Worm (Caenorhabditis elegans): ENCODE data around the gene hil-7.

DNA sequence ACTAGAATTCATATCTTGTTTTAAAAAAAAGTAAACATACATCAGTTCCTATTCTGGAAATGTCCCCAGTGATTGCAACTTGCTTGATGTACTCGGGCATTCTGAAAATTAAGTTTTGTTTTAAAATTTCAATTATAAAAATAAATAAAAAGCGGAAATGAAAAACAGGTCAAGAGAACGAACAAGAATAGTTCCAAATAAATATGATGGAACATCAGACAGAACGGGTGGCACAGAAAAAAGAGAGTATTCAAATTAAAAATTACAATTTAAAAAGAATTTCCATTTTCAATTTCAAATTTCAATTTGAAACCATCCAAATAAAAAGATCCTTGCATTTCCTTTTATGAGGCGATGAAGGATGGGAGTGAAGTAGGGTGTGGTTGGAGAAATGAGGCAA is 24.9 kb upstream of the hil-7 start, which contains the start of gene C01B10.3:
- TF ChIP-seq lin-39 (tag; optimal IDR thresholded peaks at IDR 0.05): no peak
- TF ChIP-seq pqm-1 (tag; optimal IDR thresholded peaks at IDR 0.05): no peak
- TF ChIP-seq unc-62 (GFP tag; optimal IDR thresholded peaks at IDR 0.05): no peak
- no peak for TF ChIP-seq nhr-77 (tag; optimal IDR thresholded peaks at IDR 0.05)
- no peak for TF ChIP-seq aly-2 (tag; optimal IDR thresholded peaks at IDR 0.05)
- TF ChIP-seq elt-2 (tag; optimal IDR thresholded peaks at IDR 0.05): no peak
- TF ChIP-seq nhr-23 (tag; optimal IDR thresholded peaks at IDR 0.05): no peak
- TF ChIP-seq ceh-28 (tag; optimal IDR thresholded peaks at IDR 0.05): no peak
- no peak for TF ChIP-seq jun-1 (tag; optimal IDR thresholded peaks at IDR 0.05)

All from whole organism, L3 larva.